Worm (Caenorhabditis elegans) whole organism, L2 larva: Measurements from ENCODE around the gene dyf-11.
A peak's percentile ranks its signal among the peaks of the same experiment; 100 is the strongest.

Experiments used
- ceh-82 ChIP-seq: fragments of 150-350 bp; optimal IDR thresholded peaks from 2 replicates; lab custom pipeline; 2014; ENCODE audit warnings: missing biosample characterization, missing genetic modification characterization
- crh-2 ChIP-seq: sonication (generic microtip); optimal IDR thresholded peaks from 2 replicates; lab custom pipeline; 2017; ENCODE audit warnings: missing biosample characterization, missing genetic modification characterization
- egl-27 ChIP-seq: sonication (generic microtip); optimal IDR thresholded peaks from 3 replicates; lab custom pipeline; 2017; ENCODE audit warnings: missing biosample characterization, missing genetic modification reagents, missing genetic modification characterization
- elt-3 ChIP-seq: sonication (generic microtip); optimal IDR thresholded peaks from 2 replicates; lab custom pipeline; 2017; ENCODE audit warnings: missing biosample characterization, missing genetic modification characterization
- lin-13 ChIP-seq: fragments of 150-350 bp; optimal IDR thresholded peaks from 2 replicates; lab custom pipeline; 2014; ENCODE audit warnings: missing biosample characterization, missing genetic modification reagents, missing genetic modification characterization
- lin-39 ChIP-seq: fragments of 150-350 bp; optimal IDR thresholded peaks from 2 replicates; lab custom pipeline; 2014; ENCODE audit warnings: missing biosample characterization, missing genetic modification reagents, missing genetic modification characterization
- nhr-129 ChIP-seq: fragments of 150-350 bp; optimal IDR thresholded peaks from 2 replicates; lab custom pipeline; 2014; ENCODE audit warnings: missing biosample characterization, missing genetic modification characterization
- nhr-237 ChIP-seq: fragments of 150-350 bp; optimal IDR thresholded peaks from 2 replicates; lab custom pipeline; 2014; ENCODE audit warnings: missing biosample characterization, missing genetic modification characterization
- nhr-25 ChIP-seq: fragments of 150-350 bp; sonication (generic microtip); optimal IDR thresholded peaks from 3 replicates; lab custom pipeline; 2014; ENCODE audit warnings: missing biosample characterization, missing genetic modification characterization
- unc-55 ChIP-seq: fragments of 150-350 bp; sonication (generic microtip); optimal IDR thresholded peaks from 3 replicates; lab custom pipeline; 2014; ENCODE audit warnings: missing biosample characterization, missing genetic modification reagents, missing genetic modification characterization
- unc-62 ChIP-seq: fragments of 150-350 bp; optimal IDR thresholded peaks from 2 replicates; lab custom pipeline; 2014; ENCODE audit warnings: missing biosample characterization, missing genetic modification reagents, missing genetic modification characterization
- ztf-1 ChIP-seq: fragments of 200-800 bp; sonication (Bioruptor generic); conservative IDR thresholded peaks from 2 replicates; pipeline ENCODE4 v1.3.6; 2022; ENCODE audit warnings: missing genetic modification characterization, missing compliant biosample characterization
- ztf-11 ChIP-seq: sonication (generic microtip); optimal IDR thresholded peaks from 2 replicates; lab custom pipeline; 2017; ENCODE audit warnings: missing biosample characterization, missing genetic modification characterization

DNA sequence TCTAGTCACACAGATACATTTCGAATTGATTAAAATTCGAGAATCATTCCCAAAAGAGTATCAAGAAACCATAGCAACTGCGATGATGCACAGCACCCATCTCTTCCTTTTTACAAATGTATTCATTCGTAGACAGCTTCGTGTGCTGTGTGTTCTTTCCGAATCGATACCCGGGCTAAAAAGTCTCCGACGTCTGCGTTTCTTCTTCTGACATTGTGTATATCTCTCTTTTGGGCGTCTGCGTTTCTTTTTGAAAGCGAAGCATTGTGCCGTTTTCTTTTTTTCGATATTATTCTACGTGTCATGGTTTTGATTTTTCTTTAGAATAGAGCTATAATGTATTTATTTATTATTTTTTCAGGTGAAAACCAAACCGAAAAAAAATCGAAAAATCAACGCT, 24.4 kb downstream of the dyf-11 start, which contains the start of gene attf-5:
- TF ChIP-seq ztf-1 (GFP tag; lab: Robert Waterston, UW), result no peak
- TF ChIP-seq unc-55 (GFP tag; lab: Kevin White, UChicago), result peak; percentile 57
- TF ChIP-seq nhr-25, result no peak
- TF ChIP-seq nhr-237, result no peak
- TF ChIP-seq crh-2 (tag; lab: Kevin White, UChicago), result peak; percentile 47
- TF ChIP-seq unc-62 (GFP tag; lab: Kevin White, UChicago), result no peak
- no peak for TF ChIP-seq lin-13 (GFP tag; lab: Kevin White, UChicago)
- no peak for TF ChIP-seq egl-27
- no peak for TF ChIP-seq lin-39
- TF ChIP-seq elt-3 (tag; lab: Kevin White, UChicago), result no peak
- no peak for TF ChIP-seq ceh-82 (tag; lab: Kevin White, UChicago)
- no peak for TF ChIP-seq ztf-11 (tag; lab: Kevin White, UChicago)
- peak; percentile 1 for TF ChIP-seq nhr-129 (tag; lab: Kevin White, UChicago)
